Worm (Caenorhabditis elegans) whole organism, young adult: ENCODE results near the gene idpp-9.

Experiments
- B0035.1 ChIP-seq: sonication (generic microtip); optimal IDR thresholded peaks from 2 replicates; lab custom pipeline; 2016; ENCODE audit warnings: missing genetic modification characterization, mild to moderate bottlenecking, missing compliant biosample characterization, missing genotype, missing genetic modification reagents
- B0336.3 ChIP-seq: fragments of 200-800 bp; sonication (Bioruptor generic); IDR thresholded peaks from 2 replicates; pipeline ENCODE4 v1.3.6; 2022; ENCODE audit warnings: missing genetic modification characterization, missing compliant biosample characterization
- C06A6.2 ChIP-seq: fragments of 200-800 bp; sonication (Bioruptor generic); conservative IDR thresholded peaks from 2 replicates; pipeline ENCODE4 v1.3.6; 2022; ENCODE audit warnings: missing genetic modification characterization, missing compliant biosample characterization
- C17E4.6 ChIP-seq: fragments of 200-800 bp; sonication (Bioruptor generic); IDR thresholded peaks from 2 replicates; pipeline ENCODE4 v1.3.6; 2022; ENCODE audit warnings: missing genetic modification reagents, missing genetic modification characterization, missing compliant biosample characterization
- D2030.7 ChIP-seq: fragments of 200-800 bp; sonication (Bioruptor generic); IDR thresholded peaks from 2 replicates; pipeline ENCODE4 v1.3.6; 2022; ENCODE audit warnings: missing genetic modification reagents, missing genetic modification characterization, missing compliant biosample characterization
- F22D6.2 ChIP-seq: sonication (generic microtip); optimal IDR thresholded peaks from 2 replicates; lab custom pipeline; 2016; ENCODE audit warnings: mild to moderate bottlenecking, missing genetic modification characterization, missing compliant biosample characterization
- F33H1.4 ChIP-seq: fragments of 200-800 bp; sonication (Bioruptor generic); IDR thresholded peaks from 2 replicates; pipeline ENCODE4 v1.3.6; 2022; ENCODE audit warnings: missing genetic modification reagents, missing genetic modification characterization, missing compliant biosample characterization
- F37B4.10 ChIP-seq: fragments of 200-800 bp; sonication (Bioruptor generic); IDR thresholded peaks from 2 replicates; pipeline ENCODE4 v1.3.6; 2022; ENCODE audit warnings: missing genetic modification characterization, missing compliant biosample characterization
- F49E8.2 ChIP-seq: sonication (generic microtip); optimal IDR thresholded peaks from 3 replicates; lab custom pipeline; 2017; ENCODE audit warnings: missing genetic modification characterization, mild to moderate bottlenecking, missing compliant biosample characterization, antibody characterized with exemption, moderate library complexity; ENCODE audit not compliant: insufficient read depth
- F52B5.7 ChIP-seq: sonication (generic microtip); optimal IDR thresholded peaks from 2 replicates; lab custom pipeline; 2016; ENCODE audit warnings: mild to moderate bottlenecking, missing genetic modification characterization, missing compliant biosample characterization
- Y53F4B.3 ChIP-seq: fragments of 200-800 bp; sonication (Bioruptor generic); IDR thresholded peaks from 2 replicates; pipeline ENCODE4 v1.3.6; 2022; ENCODE audit warnings: missing genetic modification reagents, missing genetic modification characterization, missing compliant biosample characterization
- Y53G8AR.9 ChIP-seq: fragments of 200-800 bp; sonication (Bioruptor generic); conservative IDR thresholded peaks from 2 replicates; pipeline ENCODE4 v1.3.6; 2022; ENCODE audit warnings: missing genetic modification reagents, missing genetic modification characterization, missing compliant biosample characterization
- Y95B8A.8 ChIP-seq: fragments of 200-800 bp; sonication (Bioruptor generic); IDR thresholded peaks from 2 replicates; pipeline ENCODE4 v1.3.6; 2022; ENCODE audit warnings: missing genetic modification reagents, missing genetic modification characterization, missing compliant biosample characterization
- aptf-2 ChIP-seq: fragments of 200-800 bp; sonication (Bioruptor generic); conservative IDR thresholded peaks from 2 replicates; pipeline ENCODE4 v1.3.6; 2022; ENCODE audit warnings: missing genetic modification reagents, missing genetic modification characterization, missing compliant biosample characterization
- attf-3 ChIP-seq: fragments of 200-800 bp; sonication (Bioruptor generic); conservative IDR thresholded peaks from 2 replicates; pipeline ENCODE4 v1.3.6; 2022; ENCODE audit warnings: missing genetic modification reagents, missing genetic modification characterization, missing compliant biosample characterization
- cebp-1 ChIP-seq, 2 experiments: fragments of 200-800 bp in 1 of 2; sonication (Bioruptor generic) in 1 of 2; sonication (generic microtip) in 1 of 2; IDR thresholded peaks in 1 of 2; optimal IDR thresholded peaks in 1 of 2; 2 replicates each; pipeline versions ENCODE4 v1.3.6 to Lab custom; 2017 to 2022; ENCODE audit warnings: missing compliant biosample characterization in 2 of 2, missing genetic modification characterization in 2 of 2, mild to moderate bottlenecking in 1 of 2, missing genetic modification reagents in 1 of 2, moderate library complexity in 1 of 2
- dox-1 ChIP-seq: fragments of 200-800 bp; sonication (Bioruptor generic); IDR thresholded peaks from 2 replicates; pipeline ENCODE4 v1.3.6; 2022; ENCODE audit warnings: missing genetic modification reagents, missing genetic modification characterization, missing compliant biosample characterization
- efl-1 ChIP-seq: fragments of 150-350 bp; optimal IDR thresholded peaks from 2 replicates; lab custom pipeline; 2014; ENCODE audit warnings: missing biosample characterization, missing genetic modification reagents, missing genetic modification characterization
- egrh-3 ChIP-seq: fragments of 200-800 bp; sonication (Bioruptor generic); IDR thresholded peaks from 2 replicates; pipeline ENCODE4 v1.3.6; 2022; ENCODE audit warnings: missing genetic modification reagents, missing genetic modification characterization, missing compliant biosample characterization
- ekl-4 ChIP-seq: fragments of 200-800 bp; sonication (Bioruptor generic); IDR thresholded peaks from 2 replicates; pipeline ENCODE4 v1.3.6; 2022; ENCODE audit warnings: missing genetic modification reagents, missing genetic modification characterization, missing compliant biosample characterization
- lin-54 ChIP-seq: fragments of 200-800 bp; sonication (Bioruptor generic); optimal IDR thresholded peaks from 2 replicates; lab custom pipeline; 2018; ENCODE audit warnings: mild to moderate bottlenecking, missing genetic modification characterization, missing compliant biosample characterization
- lsy-27 ChIP-seq: sonication (generic microtip); optimal IDR thresholded peaks from 2 replicates; lab custom pipeline; 2017; ENCODE audit warnings: missing genetic modification characterization, mild to moderate bottlenecking, missing compliant biosample characterization, antibody characterized with exemption, missing genotype, borderline replicate concordance; ENCODE audit not compliant: insufficient read depth
- mcd-1 ChIP-seq: fragments of 200-800 bp; sonication (Bioruptor generic); IDR thresholded peaks from 2 replicates; pipeline ENCODE4 v1.3.6; 2022; ENCODE audit warnings: missing genetic modification reagents, missing genetic modification characterization, missing compliant biosample characterization
- mes-4 ChIP-seq: sonication (generic microtip); optimal IDR thresholded peaks from 2 replicates; lab custom pipeline; 2016; ENCODE audit warnings: missing genotype, missing genetic modification characterization, missing compliant biosample characterization
- mxl-1 ChIP-seq: sonication (generic microtip); optimal IDR thresholded peaks from 2 replicates; lab custom pipeline; 2016; ENCODE audit warnings: missing genetic modification characterization, missing compliant biosample characterization
- nfya-1 ChIP-seq: sonication (generic microtip); optimal IDR thresholded peaks from 2 replicates; lab custom pipeline; 2017; ENCODE audit warnings: antibody characterized with exemption, missing compliant biosample characterization, missing genetic modification characterization, borderline replicate concordance; ENCODE audit not compliant: insufficient read depth
- nfya-2 ChIP-seq: fragments of 200-800 bp; sonication (Bioruptor generic); IDR thresholded peaks from 2 replicates; pipeline ENCODE4 v1.3.6; 2022; ENCODE audit warnings: missing genetic modification reagents, missing genetic modification characterization, missing compliant biosample characterization
- nhr-179 ChIP-seq: sonication (generic microtip); optimal IDR thresholded peaks from 2 replicates; lab custom pipeline; 2016; ENCODE audit warnings: mild to moderate bottlenecking, missing genetic modification characterization, missing compliant biosample characterization
- rcor-1 ChIP-seq: fragments of 200-800 bp; sonication (Bioruptor generic); IDR thresholded peaks from 2 replicates; pipeline ENCODE4 v1.3.6; 2022; ENCODE audit warnings: missing genetic modification reagents, missing genetic modification characterization, missing compliant biosample characterization
- rec-8 ChIP-seq, 2 experiments: sonication (generic microtip); optimal IDR thresholded peaks; 2 replicates each; lab custom pipeline; 2016; ENCODE audit warnings: mild to moderate bottlenecking in 2 of 2, missing genetic modification characterization in 2 of 2, missing genetic modification reagents in 2 of 2, missing genotype in 2 of 2, missing biosample characterization in 1 of 2, missing compliant biosample characterization in 1 of 2, moderate library complexity in 1 of 2
- snpc-4 ChIP-seq, 5 experiments: fragments of 150-350 bp in 1 of 5; sonication (generic microtip) in 4 of 5; optimal IDR thresholded peaks; 2 replicates each; lab custom pipeline; 2014 to 2018; ENCODE audit warnings: missing genetic modification characterization in 5 of 5, missing biosample characterization in 3 of 5, antibody characterized with exemption in 2 of 5, mild to moderate bottlenecking in 2 of 5, missing compliant biosample characterization in 2 of 5, missing genotype in 2 of 5, moderate library complexity in 2 of 5, missing genetic modification reagents in 1 of 5
- tbx-9 ChIP-seq: sonication (generic microtip); optimal IDR thresholded peaks from 2 replicates; lab custom pipeline; 2016; ENCODE audit warnings: borderline replicate concordance, missing genetic modification characterization, inconsistent platforms, missing compliant biosample characterization
- unc-62 ChIP-seq: fragments of 150-350 bp; optimal IDR thresholded peaks from 2 replicates; lab custom pipeline; 2014; ENCODE audit warnings: missing biosample characterization, missing genetic modification reagents, missing genetic modification characterization
- ztf-22 ChIP-seq: fragments of 200-800 bp; sonication (Bioruptor generic); optimal IDR thresholded peaks from 2 replicates; lab custom pipeline; 2018; ENCODE audit warnings: mild to moderate bottlenecking, missing genetic modification characterization, moderate library complexity, missing compliant biosample characterization
- ztf-25 ChIP-seq: fragments of 200-800 bp; sonication (Bioruptor generic); IDR thresholded peaks from 2 replicates; pipeline ENCODE4 v1.3.6; 2022; ENCODE audit warnings: missing genetic modification reagents, missing genetic modification characterization, missing compliant biosample characterization
- ztf-26 ChIP-seq: sonication (generic microtip); optimal IDR thresholded peaks from 2 replicates; lab custom pipeline; 2017; ENCODE audit warnings: missing genetic modification characterization, missing compliant biosample characterization
- ztf-6 ChIP-seq: fragments of 200-800 bp; sonication (Bioruptor generic); IDR thresholded peaks from 2 replicates; pipeline ENCODE4 v1.3.6; 2022; ENCODE audit warnings: missing genetic modification reagents, missing genetic modification characterization, missing compliant biosample characterization

Gene idpp-9

ce11 chrX:3937884-3938283 lies 22.2 kb upstream of the idpp-9 start:
- TF ChIP-seq Y95B8A.8 (GFP tag; lab: Robert Waterston, UW) (no peak), attf-3 (GFP tag; lab: Robert Waterston, UW) (no peak), mes-4 (tag; lab: Kevin White, UChicago) (no peak), rcor-1 (GFP tag; lab: Robert Waterston, UW) (no peak), F33H1.4 (GFP tag; lab: Robert Waterston, UW) (no peak), dox-1 (no peak), D2030.7 (GFP tag; lab: Robert Waterston, UW) (no peak), F52B5.7 (tag; lab: Kevin White, UChicago) (no peak), egrh-3 (GFP tag; lab: Robert Waterston, UW) (no peak), B0035.1 (no peak), mxl-1 (tag; lab: Kevin White, UChicago) (no peak), snpc-4 (GFP tag; optimal IDR thresholded peaks at IDR 0.05; lab: Kevin White, UChicago) (no peak), snpc-4 (tag; optimal IDR thresholded peaks at IDR 0.05; lab: Kevin White, UChicago) (no peak), B0336.3 (GFP tag; lab: Robert Waterston, UW) (no peak), aptf-2 (GFP tag; lab: Robert Waterston, UW) (no peak)
- TF ChIP-seq, all 124 proteins: peak for 0

ce11 chrX:3937483-3937882 lies 21.8 kb upstream of the idpp-9 start:
- no peak for TF ChIP-seq mes-4 (tag; lab: Kevin White, UChicago)
- no peak for TF ChIP-seq ekl-4
- TF ChIP-seq rcor-1 (GFP tag; lab: Robert Waterston, UW): no peak
- no peak for TF ChIP-seq cebp-1 (GFP tag; IDR thresholded peaks at IDR 0.05; lab: Robert Waterston, UW)
- no peak for TF ChIP-seq cebp-1 (tag; optimal IDR thresholded peaks at IDR 0.05; lab: Kevin White, UChicago)

ce11 chrX:3932694-3933093 lies 17.0 kb upstream of the idpp-9 start:
- TF ChIP-seq mcd-1 (GFP tag; lab: Robert Waterston, UW) (no peak), ztf-25 (GFP tag; lab: Robert Waterston, UW) (no peak), F49E8.2 (no peak), efl-1 (GFP tag; lab: Kevin White, UChicago) (no peak), rec-8 (tag; optimal IDR thresholded peaks at IDR 0.05; lab: Kevin White, UChicago) (no peak), unc-62 (GFP tag; lab: Kevin White, UChicago) (no peak), lsy-27 (tag; lab: Kevin White, UChicago) (no peak), lin-54 (GFP tag; lab: Kevin White, UChicago) (no peak), ztf-6 (GFP tag; lab: Robert Waterston, UW) (no peak), F37B4.10 (GFP tag; lab: Robert Waterston, UW) (no peak), ztf-26 (tag; lab: Kevin White, UChicago) (no peak), Y53F4B.3 (GFP tag; lab: Robert Waterston, UW) (no peak), Y53G8AR.9 (no peak), C17E4.6 (no peak), tbx-9 (tag; lab: Kevin White, UChicago) (no peak)
- TF ChIP-seq, all 124 proteins: peak for 0

ce11 chrX:3931350-3931749 lies 15.7 kb upstream of the idpp-9 start, which contains the start of gene adt-3:
Gene adt-3 (plus strand): TSS chrX:3931650.
- TF ChIP-seq nfya-2 (GFP tag; lab: Robert Waterston, UW) (no peak), F22D6.2 (tag; lab: Kevin White, UChicago) (no peak), ztf-22 (GFP tag; lab: Kevin White, UChicago) (no peak), C06A6.2 (GFP tag; lab: Robert Waterston, UW) (no peak), B0035.1 (no peak), Y53G8AR.9 (no peak), nfya-1 (tag; lab: Kevin White, UChicago) (no peak), B0336.3 (GFP tag; lab: Robert Waterston, UW) (no peak), nhr-179 (tag; lab: Kevin White, UChicago) (no peak)
